Worm (Caenorhabditis elegans): ENCODE measurements around the gene nhr-21.
A peak's percentile ranks its signal among the peaks of the same experiment; 100 is the strongest.

- peak; percentile 27 for TF ChIP-seq C34F6.9 (tag; optimal IDR thresholded peaks at IDR 0.05)
- no peak for TF ChIP-seq zag-1 (tag; optimal IDR thresholded peaks at IDR 0.05)
- TF ChIP-seq skn-1 (tag; optimal IDR thresholded peaks at IDR 0.05) = no peak
- TF ChIP-seq egl-27 (tag; optimal IDR thresholded peaks at IDR 0.05) = no peak
- no peak for TF ChIP-seq Y55F3AM.14 (GFP tag; optimal IDR thresholded peaks at IDR 0.05)
- TF ChIP-seq ceh-82 (tag; optimal IDR thresholded peaks at IDR 0.05) = no peak
- TF ChIP-seq nhr-237 (tag; optimal IDR thresholded peaks at IDR 0.05) = no peak
- TF ChIP-seq lin-11 (tag; optimal IDR thresholded peaks at IDR 0.05) = no peak
Measured at ce11 chrII:7393922-7394689, 55.1 kb downstream of the nhr-21 start.
